Worm (Caenorhabditis elegans) whole organism, mixed stage, embryonic: Measurements from ENCODE around the gene C18E9.7.

Source experiments
- M03D4.4 ChIP-seq: sonication (generic microtip); optimal IDR thresholded peaks from 2 replicates; lab custom pipeline; 2017; ENCODE audit warnings: mild to moderate bottlenecking, missing genetic modification characterization, missing compliant biosample characterization
- bed-3 ChIP-seq: fragments of 200-800 bp; sonication (Bioruptor generic); optimal IDR thresholded peaks from 3 replicates; lab custom pipeline; 2018; ENCODE audit warnings: mild to moderate bottlenecking, missing genetic modification characterization, moderate library complexity, missing compliant biosample characterization
- blmp-1 ChIP-seq: fragments of 150-350 bp; optimal IDR thresholded peaks from 2 replicates; lab custom pipeline; 2014; ENCODE audit warnings: missing biosample characterization, missing genetic modification characterization
- ceh-43 ChIP-seq: fragments of 200-800 bp; sonication (Bioruptor generic); optimal IDR thresholded peaks from 2 replicates; lab custom pipeline; 2018; ENCODE audit warnings: mild to moderate bottlenecking, missing genetic modification characterization, moderate library complexity, missing compliant biosample characterization
- ceh-83 ChIP-seq: fragments of 200-800 bp; sonication (Bioruptor generic); optimal IDR thresholded peaks from 2 replicates; lab custom pipeline; 2018; ENCODE audit warnings: mild to moderate bottlenecking, missing genetic modification characterization, missing compliant biosample characterization
- cnd-1 ChIP-seq: fragments of 200-800 bp; sonication (Bioruptor generic); optimal IDR thresholded peaks from 2 replicates; lab custom pipeline; 2018; ENCODE audit warnings: mild to moderate bottlenecking, missing genetic modification characterization, missing compliant biosample characterization
- drap-1 ChIP-seq: fragments of 200-800 bp; sonication (Bioruptor generic); optimal IDR thresholded peaks from 3 replicates; lab custom pipeline; 2018; ENCODE audit warnings: mild to moderate bottlenecking, missing genetic modification characterization, missing compliant biosample characterization
- elt-1 ChIP-seq: sonication (generic microtip); optimal IDR thresholded peaks from 2 replicates; lab custom pipeline; 2017; ENCODE audit warnings: missing genetic modification characterization, mild to moderate bottlenecking, missing compliant biosample characterization, antibody characterized with exemption, moderate library complexity, borderline replicate concordance; ENCODE audit not compliant: insufficient read depth
- elt-3 ChIP-seq: fragments of 150-350 bp; optimal IDR thresholded peaks from 2 replicates; lab custom pipeline; 2014; ENCODE audit warnings: missing biosample characterization, missing genetic modification characterization
- hlh-1 ChIP-seq: fragments of 150-350 bp; optimal IDR thresholded peaks from 2 replicates; lab custom pipeline; 2014; ENCODE audit warnings: missing biosample characterization, missing genetic modification reagents, missing genetic modification characterization
- lin-32 ChIP-seq: fragments of 200-800 bp; sonication (Bioruptor generic); optimal IDR thresholded peaks from 2 replicates; lab custom pipeline; 2018; ENCODE audit warnings: mild to moderate bottlenecking, missing genetic modification characterization, missing compliant biosample characterization
- lsy-2 ChIP-seq: fragments of 150-350 bp; optimal IDR thresholded peaks from 2 replicates; lab custom pipeline; 2014; ENCODE audit warnings: missing biosample characterization, missing genetic modification characterization
- mab-5 ChIP-seq: fragments of 150-350 bp; optimal IDR thresholded peaks from 2 replicates; lab custom pipeline; 2014; ENCODE audit warnings: missing biosample characterization, missing genetic modification characterization
- mls-2 ChIP-seq: sonication (generic microtip); optimal IDR thresholded peaks from 2 replicates; lab custom pipeline; 2016; ENCODE audit warnings: mild to moderate bottlenecking, missing genetic modification characterization, moderate library complexity, missing compliant biosample characterization
- nhr-12 ChIP-seq: fragments of 150-350 bp; optimal IDR thresholded peaks from 2 replicates; lab custom pipeline; 2014; ENCODE audit warnings: missing biosample characterization, missing genetic modification characterization
- nhr-2 ChIP-seq: fragments of 150-350 bp; optimal IDR thresholded peaks from 2 replicates; lab custom pipeline; 2014; ENCODE audit warnings: missing biosample characterization, missing genetic modification characterization
- nhr-28 ChIP-seq: fragments of 150-350 bp; optimal IDR thresholded peaks from 2 replicates; lab custom pipeline; 2014; ENCODE audit warnings: missing biosample characterization, missing genetic modification characterization
- nhr-76 ChIP-seq: sonication (generic microtip); optimal IDR thresholded peaks from 2 replicates; lab custom pipeline; 2017; ENCODE audit warnings: missing biosample characterization, missing genetic modification characterization
- pha-4 ChIP-seq: fragments of 150-350 bp; optimal IDR thresholded peaks from 2 replicates; lab custom pipeline; 2018; ENCODE audit warnings: missing biosample characterization, missing genetic modification reagents, missing genetic modification characterization
- sem-2 ChIP-seq: fragments of 200-800 bp; sonication (Bioruptor generic); optimal IDR thresholded peaks from 2 replicates; lab custom pipeline; 2018; ENCODE audit warnings: mild to moderate bottlenecking, missing genetic modification characterization, missing compliant biosample characterization
- snpc-4 ChIP-seq: fragments of 150-350 bp; optimal IDR thresholded peaks from 2 replicates; lab custom pipeline; 2014; ENCODE audit warnings: missing biosample characterization, missing genetic modification characterization
- sptf-1 ChIP-seq: sonication (generic microtip); optimal IDR thresholded peaks from 2 replicates; lab custom pipeline; 2017; ENCODE audit warnings: mild to moderate bottlenecking, missing genetic modification characterization, moderate library complexity, missing compliant biosample characterization
- tbx-8 ChIP-seq: fragments of 200-800 bp; sonication (Bioruptor generic); optimal IDR thresholded peaks from 2 replicates; lab custom pipeline; 2018; ENCODE audit warnings: mild to moderate bottlenecking, missing genetic modification characterization, moderate library complexity, missing compliant biosample characterization
- unc-120 ChIP-seq: sonication (generic microtip); optimal IDR thresholded peaks from 2 replicates; lab custom pipeline; 2017; ENCODE audit warnings: missing genetic modification characterization, missing compliant biosample characterization; ENCODE audit not compliant: poor library complexity, severe bottlenecking
- unc-39 ChIP-seq: fragments of 150-350 bp; optimal IDR thresholded peaks from 2 replicates; lab custom pipeline; 2014; ENCODE audit warnings: missing biosample characterization, missing genetic modification characterization
- unc-62 ChIP-seq: fragments of 150-350 bp; optimal IDR thresholded peaks from 2 replicates; lab custom pipeline; 2014; ENCODE audit warnings: missing biosample characterization, missing genetic modification reagents, missing genetic modification characterization
- zip-8 ChIP-seq: fragments of 150-350 bp; optimal IDR thresholded peaks from 2 replicates; lab custom pipeline; 2014; ENCODE audit warnings: missing biosample characterization, missing genetic modification characterization
- ztf-11 ChIP-seq: fragments of 150-350 bp; optimal IDR thresholded peaks from 2 replicates; lab custom pipeline; 2014; ENCODE audit warnings: missing biosample characterization, missing genetic modification characterization

C18E9.7 gene

DNA sequence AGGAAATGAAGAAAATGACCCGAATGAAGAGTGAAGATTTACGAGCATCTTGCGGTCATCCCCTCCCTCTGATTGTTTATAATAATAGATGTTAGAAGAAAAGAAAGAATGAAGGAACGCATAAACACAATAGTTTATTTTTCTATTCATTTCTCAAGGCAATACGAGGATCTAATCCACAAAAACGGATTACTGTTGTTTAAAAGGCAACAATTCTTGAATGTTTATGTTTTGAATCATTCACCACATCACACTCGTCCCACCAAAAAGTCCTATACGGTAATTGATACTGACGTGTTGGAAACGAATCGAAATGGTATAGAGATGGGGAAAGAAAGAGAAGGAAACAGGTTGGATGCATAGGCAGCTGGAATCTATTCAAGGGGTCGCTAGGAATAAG lies 39.0 kb upstream of the C18E9.7 start:
- no peak for TF ChIP-seq hlh-1 (tag; lab: Kevin White, UChicago)
- TF ChIP-seq tbx-8 (GFP tag; lab: Kevin White, UChicago), result no peak
- TF ChIP-seq unc-62 (GFP tag; lab: Kevin White, UChicago), result no peak
- TF ChIP-seq nhr-76 (tag; lab: Kevin White, UChicago), result no peak
- TF ChIP-seq lsy-2 (tag; lab: Kevin White, UChicago), result no peak
- no peak for TF ChIP-seq sptf-1 (tag; lab: Kevin White, UChicago)
- TF ChIP-seq M03D4.4, result no peak
- TF ChIP-seq drap-1 (GFP tag; lab: Kevin White, UChicago), result no peak
- no peak for TF ChIP-seq mls-2
- no peak for TF ChIP-seq cnd-1
- TF ChIP-seq ztf-11 (tag; lab: Kevin White, UChicago), result no peak
- TF ChIP-seq nhr-28 (tag; lab: Kevin White, UChicago), result no peak
- no peak for TF ChIP-seq sem-2 (GFP tag; lab: Kevin White, UChicago)
- TF ChIP-seq bed-3, result no peak
- TF ChIP-seq nhr-12 (tag; lab: Kevin White, UChicago), result no peak
- TF ChIP-seq elt-1 (tag; lab: Kevin White, UChicago), result no peak
- TF ChIP-seq pha-4 (tag; lab: Kevin White, UChicago), result no peak
- TF ChIP-seq elt-3 (tag; lab: Kevin White, UChicago), result no peak

DNA sequence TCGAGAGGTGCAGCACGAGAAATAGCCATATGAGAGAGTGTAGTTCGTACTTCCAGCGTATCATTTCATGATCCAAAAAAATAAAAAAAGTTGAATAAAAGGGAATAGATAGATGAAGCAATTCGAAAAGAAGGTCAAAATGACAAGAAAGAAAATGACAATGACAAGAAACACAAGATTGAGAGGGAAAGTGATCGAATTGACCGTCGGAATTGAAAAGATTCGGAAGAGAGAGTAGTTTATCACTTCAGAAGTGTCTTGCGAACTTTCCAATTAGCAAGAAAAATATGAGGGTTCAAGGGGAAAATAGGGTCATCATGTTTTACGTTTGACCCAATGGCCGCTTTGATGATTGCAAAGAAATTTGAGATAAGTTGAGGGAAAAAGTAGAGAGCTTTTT lies 37.1 kb upstream of the C18E9.7 start, which contains the start of gene dep-1:
TSS of gene dep-1 (minus strand) at position 95 of the 400 bp plus-strand sequence.
- TF ChIP-seq unc-39, result no peak
- TF ChIP-seq ceh-43 (GFP tag; lab: Kevin White, UChicago), result no peak
- no peak for TF ChIP-seq zip-8
- no peak for TF ChIP-seq elt-1 (tag; lab: Kevin White, UChicago)
- no peak for TF ChIP-seq drap-1 (GFP tag; lab: Kevin White, UChicago)
- TF ChIP-seq nhr-76 (tag; lab: Kevin White, UChicago), result no peak
- no peak for TF ChIP-seq lsy-2 (tag; lab: Kevin White, UChicago)
- no peak for TF ChIP-seq nhr-28 (tag; lab: Kevin White, UChicago)
- TF ChIP-seq nhr-2 (tag; lab: Kevin White, UChicago), result no peak
- TF ChIP-seq M03D4.4, result no peak
- TF ChIP-seq, all 35 proteins: peak for 0

DNA sequence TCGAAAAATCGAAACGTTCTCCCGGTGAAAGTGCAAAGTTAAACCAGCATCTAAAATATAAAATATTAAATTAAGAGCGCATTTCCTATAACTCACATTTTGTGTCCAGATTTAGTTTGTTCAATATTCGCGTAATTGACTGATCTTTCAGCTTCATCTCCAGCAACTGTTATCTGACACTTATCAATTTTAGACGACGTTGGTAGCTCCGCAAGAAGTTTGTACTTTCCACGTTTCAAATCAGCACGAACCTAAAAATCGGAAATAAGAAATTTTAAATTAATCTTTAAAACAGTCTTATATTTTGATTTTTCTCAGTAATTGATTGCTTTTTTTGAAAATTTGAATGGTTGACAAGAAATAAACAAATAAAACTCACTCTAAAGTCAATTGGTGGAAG lies 35.0 kb upstream of the C18E9.7 start:
- TF ChIP-seq lsy-2 (tag; lab: Kevin White, UChicago) (no peak), nhr-12 (tag; lab: Kevin White, UChicago) (no peak), lin-32 (GFP tag; lab: Kevin White, UChicago) (no peak), drap-1 (GFP tag; lab: Kevin White, UChicago) (no peak), pha-4 (tag; lab: Kevin White, UChicago) (no peak), elt-3 (tag; lab: Kevin White, UChicago) (no peak), nhr-2 (tag; lab: Kevin White, UChicago) (no peak), blmp-1 (no peak), tbx-8 (GFP tag; lab: Kevin White, UChicago) (no peak), cnd-1 (no peak), ceh-43 (GFP tag; lab: Kevin White, UChicago) (no peak)

DNA sequence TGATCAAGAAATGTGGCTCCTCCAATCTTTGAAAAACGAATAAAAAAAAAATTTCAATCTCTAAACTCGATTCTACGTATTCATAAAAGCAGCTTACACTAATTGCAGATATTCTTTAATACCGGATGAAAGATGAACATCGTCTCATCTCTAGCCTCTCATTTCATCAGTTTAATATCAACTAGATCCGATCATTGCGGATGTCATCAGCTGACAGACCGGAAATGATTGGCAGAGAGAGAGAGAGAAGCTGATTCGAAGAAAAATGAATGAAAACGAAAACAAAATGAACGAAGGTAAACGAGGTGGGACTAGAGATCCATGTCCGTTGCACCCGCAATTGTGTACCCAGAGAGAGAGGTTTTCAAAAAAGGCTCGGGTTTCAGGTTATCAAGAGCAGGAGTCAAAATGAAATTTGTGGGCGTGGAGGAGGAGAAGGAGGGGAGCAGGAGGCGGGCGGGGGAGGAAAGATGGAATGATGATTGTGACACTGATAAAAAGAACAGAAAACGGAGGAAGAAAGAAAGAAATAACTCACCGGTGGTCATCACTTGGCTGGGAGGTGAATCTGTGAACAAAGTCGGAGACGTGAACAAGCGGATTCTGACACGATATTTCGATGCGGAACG lies 32.4 kb upstream of the C18E9.7 start:
- TF ChIP-seq snpc-4 (tag; lab: Kevin White, UChicago) (no peak), bed-3 (no peak), nhr-2 (tag; lab: Kevin White, UChicago) (no peak), mab-5 (no peak), mls-2 (no peak), unc-62 (GFP tag; lab: Kevin White, UChicago) (peak; percentile 74), hlh-1 (tag; lab: Kevin White, UChicago) (peak; percentile 73), unc-120 (tag; lab: Kevin White, UChicago) (peak; percentile 33), drap-1 (GFP tag; lab: Kevin White, UChicago) (no peak), ceh-83 (no peak)
- TF ChIP-seq, all 35 proteins: peak for 3

DNA sequence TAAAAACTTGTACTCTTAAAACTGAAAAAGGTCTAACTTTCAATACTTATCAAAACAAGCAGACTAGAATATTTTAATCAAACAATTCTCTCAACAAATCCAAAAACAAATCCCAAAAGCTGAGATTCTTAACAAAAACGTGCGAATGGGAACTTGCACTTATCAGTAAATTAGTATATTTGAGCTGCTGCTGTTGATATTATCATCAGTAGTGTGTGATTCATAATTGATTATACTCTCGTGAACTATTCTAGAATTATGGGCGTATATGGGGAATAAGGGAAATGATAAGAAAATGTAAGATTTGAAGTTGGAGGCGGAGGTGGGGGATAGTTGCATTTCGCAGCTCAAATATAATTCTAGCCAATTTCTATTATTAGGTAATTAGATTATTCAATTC lies 31.6 kb upstream of the C18E9.7 start:
- no peak for TF ChIP-seq pha-4 (tag; lab: Kevin White, UChicago)
- TF ChIP-seq nhr-2 (tag; lab: Kevin White, UChicago), result no peak
- TF ChIP-seq nhr-12 (tag; lab: Kevin White, UChicago), result no peak
- no peak for TF ChIP-seq lsy-2 (tag; lab: Kevin White, UChicago)
- no peak for TF ChIP-seq elt-3 (tag; lab: Kevin White, UChicago)
- TF ChIP-seq unc-120 (tag; lab: Kevin White, UChicago), result no peak
- TF ChIP-seq unc-62 (GFP tag; lab: Kevin White, UChicago), result no peak
- no peak for TF ChIP-seq bed-3
- TF ChIP-seq M03D4.4, result no peak
- TF ChIP-seq, all 35 proteins: peak for 0
